Worm (Caenorhabditis elegans) whole organism, L4 larva: Measurements from ENCODE around the gene iars-1.
A peak's percentile ranks its signal among the peaks of the same experiment; 100 is the strongest.

Source experiments
- F37D6.2 ChIP-seq: sonication (generic microtip); optimal IDR thresholded peaks from 2 replicates; lab custom pipeline; 2016; ENCODE audit warnings: mild to moderate bottlenecking, missing genetic modification characterization, missing compliant biosample characterization
- T26A8.4 ChIP-seq: fragments of 200-800 bp; sonication (Bioruptor generic); IDR thresholded peaks from 2 replicates; pipeline ENCODE4 v1.3.6; 2022; ENCODE audit warnings: missing genetic modification characterization, missing compliant biosample characterization
- Y105C5A.15 ChIP-seq: fragments of 200-800 bp; sonication (Bioruptor generic); IDR thresholded peaks from 2 replicates; pipeline ENCODE4 v1.3.6; 2022; ENCODE audit warnings: missing genetic modification characterization, missing compliant biosample characterization
- aha-1 ChIP-seq: fragments of 150-350 bp; peaks from one replicate; lab custom pipeline; 2014; ENCODE audit warnings: missing biosample characterization, missing genetic modification characterization
- ceh-20 ChIP-seq: fragments of 200-800 bp; sonication (Bioruptor generic); IDR thresholded peaks from 2 replicates; pipeline ENCODE4 v1.3.6; 2022; ENCODE audit warnings: missing genetic modification reagents, missing genetic modification characterization, missing compliant biosample characterization
- ceh-32 ChIP-seq: sonication (generic microtip); optimal IDR thresholded peaks from 2 replicates; lab custom pipeline; 2016; ENCODE audit warnings: mild to moderate bottlenecking, missing genetic modification characterization, missing compliant biosample characterization; ENCODE audit not compliant: poor library complexity
- ces-1 ChIP-seq: fragments of 150-350 bp; sonication (generic microtip); optimal IDR thresholded peaks from 4 replicates; lab custom pipeline; 2014; ENCODE audit warnings: missing biosample characterization, missing genetic modification reagents, missing genetic modification characterization
- ctbp-1 ChIP-seq: fragments of 200-800 bp; sonication (Bioruptor generic); IDR thresholded peaks from 2 replicates; pipeline ENCODE4 v1.3.6; 2022; ENCODE audit warnings: missing genetic modification reagents, missing genetic modification characterization, missing compliant biosample characterization
- daf-19 ChIP-seq: fragments of 200-800 bp; sonication (Bioruptor generic); conservative IDR thresholded peaks from 2 replicates; pipeline ENCODE4 v1.3.6; 2022; ENCODE audit warnings: missing genetic modification characterization, missing compliant biosample characterization
- daf-8 ChIP-seq: fragments of 200-800 bp; sonication (Bioruptor generic); IDR thresholded peaks from 2 replicates; pipeline ENCODE4 v1.3.6; 2022; ENCODE audit warnings: missing genetic modification characterization, missing compliant biosample characterization
- dmd-6 ChIP-seq: fragments of 200-800 bp; sonication (Bioruptor generic); IDR thresholded peaks from 2 replicates; pipeline ENCODE4 v1.3.6; 2022; ENCODE audit warnings: missing genetic modification reagents, missing genetic modification characterization, missing compliant biosample characterization
- fkh-10 ChIP-seq: fragments of 150-350 bp; optimal IDR thresholded peaks from 2 replicates; lab custom pipeline; 2014; ENCODE audit warnings: missing biosample characterization, missing genetic modification reagents, missing genetic modification characterization
- gei-8 ChIP-seq: fragments of 200-800 bp; sonication (Bioruptor generic); optimal IDR thresholded peaks from 2 replicates; lab custom pipeline; 2018; ENCODE audit warnings: mild to moderate bottlenecking, missing genetic modification characterization, missing compliant biosample characterization
- hif-1 ChIP-seq, 2 experiments: sonication (generic microtip); optimal IDR thresholded peaks; 2 replicates each; lab custom pipeline; 2016 to 2017; ENCODE audit warnings: missing compliant biosample characterization in 2 of 2, missing genetic modification characterization in 2 of 2, missing genetic modification reagents in 2 of 2, missing genotype in 2 of 2, mild to moderate bottlenecking in 1 of 2
- hlh-30 ChIP-seq: sonication (generic microtip); optimal IDR thresholded peaks from 2 replicates; lab custom pipeline; 2017; ENCODE audit warnings: antibody characterized with exemption, mild to moderate bottlenecking, missing genetic modification characterization, missing compliant biosample characterization; ENCODE audit not compliant: insufficient read depth
- hmg-1.1 ChIP-seq: fragments of 200-800 bp; sonication (Bioruptor generic); IDR thresholded peaks from 2 replicates; pipeline ENCODE4 v1.3.6; 2022; ENCODE audit warnings: missing genetic modification reagents, missing genetic modification characterization, missing compliant biosample characterization
- jun-1 ChIP-seq: fragments of 150-350 bp; optimal IDR thresholded peaks from 2 replicates; lab custom pipeline; 2014; ENCODE audit warnings: missing biosample characterization, missing genetic modification reagents, missing genetic modification characterization
- lim-7 ChIP-seq: fragments of 200-800 bp; sonication (Bioruptor generic); IDR thresholded peaks from 2 replicates; pipeline ENCODE4 v1.3.6; 2022; ENCODE audit warnings: missing genetic modification characterization, missing compliant biosample characterization
- lin-38 ChIP-seq: fragments of 200-800 bp; sonication (Bioruptor generic); IDR thresholded peaks from 2 replicates; pipeline ENCODE4 v1.3.6; 2022; ENCODE audit warnings: missing genetic modification reagents, missing genetic modification characterization, missing compliant biosample characterization
- lsy-2 ChIP-seq, 2 experiments: fragments of 150-350 bp in 1 of 2; sonication (generic microtip) in 1 of 2; optimal IDR thresholded peaks; 2 replicates each; lab custom pipeline; 2014 to 2017; ENCODE audit warnings: missing biosample characterization in 2 of 2, missing genetic modification characterization in 2 of 2
- mdt-29 ChIP-seq: fragments of 200-800 bp; sonication (Bioruptor generic); IDR thresholded peaks from 2 replicates; pipeline ENCODE4 v1.3.6; 2022; ENCODE audit warnings: missing genetic modification reagents, missing genetic modification characterization, missing compliant biosample characterization
- mep-1 ChIP-seq: fragments of 150-350 bp; sonication (generic microtip); optimal IDR thresholded peaks from 3 replicates; lab custom pipeline; 2014; ENCODE audit warnings: missing biosample characterization, missing genetic modification characterization
- mes-2 ChIP-seq: sonication (generic microtip); optimal IDR thresholded peaks from 2 replicates; lab custom pipeline; 2016; ENCODE audit warnings: missing genotype, mild to moderate bottlenecking, missing genetic modification characterization, missing compliant biosample characterization; ENCODE audit not compliant: poor library complexity, severe bottlenecking
- mxl-2 ChIP-seq: fragments of 200-800 bp; sonication (Bioruptor generic); conservative IDR thresholded peaks from 2 replicates; pipeline ENCODE4 v1.3.6; 2022; ENCODE audit warnings: missing genetic modification reagents, missing genetic modification characterization, missing compliant biosample characterization
- mxl-3 ChIP-seq: fragments of 200-800 bp; sonication (Bioruptor generic); optimal IDR thresholded peaks from 2 replicates; lab custom pipeline; 2018; ENCODE audit warnings: mild to moderate bottlenecking, missing genetic modification characterization, missing compliant biosample characterization
- nhr-10 ChIP-seq: fragments of 150-350 bp; optimal IDR thresholded peaks from 2 replicates; lab custom pipeline; 2014; ENCODE audit warnings: missing biosample characterization, missing genetic modification characterization
- nhr-102 ChIP-seq: sonication (generic microtip); optimal IDR thresholded peaks from 2 replicates; lab custom pipeline; 2016; ENCODE audit warnings: mild to moderate bottlenecking, missing genetic modification characterization, moderate library complexity, missing compliant biosample characterization
- nhr-11 ChIP-seq: fragments of 150-350 bp; optimal IDR thresholded peaks from 2 replicates; lab custom pipeline; 2014; ENCODE audit warnings: missing biosample characterization, missing genetic modification characterization
- nhr-25 ChIP-seq: sonication (generic microtip); optimal IDR thresholded peaks from 2 replicates; lab custom pipeline; 2017; ENCODE audit warnings: missing genetic modification characterization, mild to moderate bottlenecking, missing compliant biosample characterization, antibody characterized with exemption, moderate library complexity, borderline replicate concordance; ENCODE audit not compliant: insufficient read depth
- nhr-28 ChIP-seq: fragments of 150-350 bp; optimal IDR thresholded peaks from 2 replicates; lab custom pipeline; 2014; ENCODE audit warnings: missing biosample characterization, missing genetic modification characterization
- nhr-48 ChIP-seq: sonication (generic microtip); optimal IDR thresholded peaks from 2 replicates; lab custom pipeline; 2016; ENCODE audit warnings: mild to moderate bottlenecking, missing genetic modification characterization, missing compliant biosample characterization
- nhr-6 ChIP-seq: fragments of 150-350 bp; optimal IDR thresholded peaks from 2 replicates; lab custom pipeline; 2014; ENCODE audit warnings: missing biosample characterization, missing genetic modification characterization
- pqm-1 ChIP-seq: sonication (generic microtip); optimal IDR thresholded peaks from 2 replicates; lab custom pipeline; 2017; ENCODE audit warnings: missing biosample characterization, missing genetic modification characterization
- rbr-2 ChIP-seq: sonication (generic microtip); optimal IDR thresholded peaks from 2 replicates; lab custom pipeline; 2016; ENCODE audit warnings: missing genotype, missing genetic modification characterization, missing compliant biosample characterization
- sdz-12 ChIP-seq: fragments of 200-800 bp; sonication (Bioruptor generic); optimal IDR thresholded peaks from 2 replicates; lab custom pipeline; 2018; ENCODE audit warnings: mild to moderate bottlenecking, missing genetic modification characterization, missing compliant biosample characterization
- set-16 ChIP-seq: fragments of 200-800 bp; sonication (Bioruptor generic); IDR thresholded peaks from 2 replicates; pipeline ENCODE4 v1.3.6; 2022; ENCODE audit warnings: missing genetic modification reagents, missing genetic modification characterization, missing compliant biosample characterization
- unc-62 ChIP-seq, 3 experiments: fragments of 150-350 bp in 1 of 3; sonication (generic microtip); optimal IDR thresholded peaks in 2 of 3; peaks in 1 of 3; 1 replicate in 1 of 3; 2 replicates in 2 of 3; lab custom pipeline; 2014 to 2017; ENCODE audit warnings: missing biosample characterization in 3 of 3, missing genetic modification characterization in 3 of 3, missing genetic modification reagents in 3 of 3, missing genotype in 1 of 3
- ztf-7 ChIP-seq: fragments of 150-350 bp; optimal IDR thresholded peaks from 2 replicates; lab custom pipeline; 2014; ENCODE audit warnings: missing biosample characterization, missing genetic modification characterization

Gene iars-1

DNA sequence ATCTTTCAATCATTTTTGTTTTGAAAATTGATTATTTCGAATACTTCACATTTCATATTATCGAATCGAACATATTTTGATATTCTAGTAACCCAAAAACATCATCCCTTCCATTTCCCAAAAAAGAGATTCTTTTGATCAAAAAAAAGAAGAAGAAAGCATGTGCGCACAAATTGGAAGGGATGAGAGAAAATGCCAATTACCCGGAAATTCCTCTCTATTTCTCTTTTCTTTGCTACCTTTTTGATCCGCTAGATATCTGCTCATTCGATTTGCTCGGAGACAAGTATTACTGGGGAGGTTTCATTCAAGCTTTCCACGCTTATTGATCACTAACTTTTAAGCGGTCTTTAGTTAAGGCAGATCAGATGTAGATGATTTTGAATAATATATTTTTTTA is 28.4 kb downstream of the iars-1 start:
- no peak for TF ChIP-seq nhr-28 (tag; lab: Kevin White, UChicago)
- peak; percentile 10 for TF ChIP-seq fkh-10 (GFP tag; lab: Kevin White, UChicago)
- TF ChIP-seq ces-1 (GFP tag; lab: Kevin White, UChicago), result peak; percentile 38

DNA sequence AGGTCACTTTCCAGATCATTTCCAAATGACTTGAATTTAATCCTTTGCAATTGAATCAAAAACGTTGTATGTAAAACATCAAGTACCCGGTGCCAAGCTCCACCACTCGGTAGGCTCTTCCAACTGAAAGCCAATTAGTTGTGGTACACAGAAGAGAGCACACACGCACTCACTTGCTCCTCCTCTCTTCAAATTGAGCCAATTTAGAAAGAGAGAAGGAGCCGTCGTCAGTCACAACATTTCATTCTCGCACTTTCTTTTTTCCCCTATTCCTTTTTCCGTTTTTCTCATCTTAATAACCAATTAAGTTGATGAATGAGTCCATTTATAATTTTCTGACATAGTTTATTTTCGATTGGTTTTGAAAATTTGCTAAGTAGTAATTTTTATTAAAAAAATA is 29.8 kb downstream of the iars-1 start:
- TF ChIP-seq aha-1 (tag; lab: Kevin White, UChicago) (peak; percentile 95), lin-38 (GFP tag; lab: Robert Waterston, UW) (no peak), nhr-25 (tag; lab: Kevin White, UChicago) (no peak), mdt-29 (GFP tag; lab: Robert Waterston, UW) (no peak), nhr-11 (tag; lab: Kevin White, UChicago) (no peak), sdz-12 (no peak), daf-8 (GFP tag; lab: Robert Waterston, UW) (no peak), Y105C5A.15 (GFP tag; lab: Robert Waterston, UW) (no peak), ceh-32 (tag; lab: Kevin White, UChicago) (no peak), ctbp-1 (GFP tag; lab: Robert Waterston, UW) (0 out of 2 replicates have a peak, but pooled peaks have one; percentile 22), daf-19 (GFP tag; lab: Robert Waterston, UW) (no peak), hmg-1.1 (GFP tag; lab: Robert Waterston, UW) (0 out of 2 replicates have a peak, but pooled peaks have one; percentile 7), mes-2 (tag; lab: Kevin White, UChicago) (no peak), mxl-3 (GFP tag; lab: Kevin White, UChicago) (no peak), ces-1 (GFP tag; lab: Kevin White, UChicago) (peak; percentile 28)

DNA sequence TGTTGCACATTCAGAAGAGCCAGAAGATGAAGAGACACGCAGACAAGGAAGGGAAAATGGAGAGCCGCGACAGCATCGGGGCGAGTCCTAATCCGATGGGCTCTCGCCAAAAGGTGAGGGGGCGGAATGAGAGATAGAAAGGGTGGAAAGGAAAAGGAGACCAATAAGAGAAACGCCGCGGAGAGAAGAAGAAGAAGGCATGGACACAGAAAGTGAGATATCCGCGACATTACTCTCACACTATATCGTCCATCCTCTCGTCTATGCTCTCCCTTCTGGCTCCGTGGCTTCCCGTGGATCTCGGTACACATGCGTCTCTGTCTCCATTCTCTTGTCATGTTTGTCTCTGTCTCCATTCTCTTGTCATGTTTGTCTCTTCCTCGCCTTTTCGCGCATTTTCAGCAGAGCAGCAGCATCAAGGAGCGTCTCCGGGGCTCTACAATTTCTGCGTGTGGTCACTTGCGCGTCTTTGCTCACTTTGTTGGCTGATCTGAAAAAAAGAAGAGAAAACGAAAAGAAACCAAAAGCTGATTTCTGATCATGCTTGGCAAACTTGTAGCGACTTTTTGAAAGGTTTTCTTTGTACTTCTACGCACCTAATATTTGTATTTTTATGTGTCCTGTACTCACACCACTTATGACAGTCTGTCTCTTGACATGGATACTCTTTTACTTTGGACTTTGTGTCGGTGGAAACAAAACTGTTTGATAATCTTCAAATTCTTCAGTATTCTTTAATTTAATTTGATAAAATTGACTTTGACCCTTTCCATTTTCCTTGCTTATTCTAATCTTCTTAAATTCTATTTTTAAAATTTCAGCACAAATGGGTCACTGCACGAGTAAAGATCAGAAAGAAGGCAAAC is 35.0 kb downstream of the iars-1 start, which contains the start of gene gpa-7:
TSS of gene gpa-7 (plus strand) at position 816 of the 866 bp plus-strand sequence.
- peak; percentile 97 for TF ChIP-seq aha-1 (tag; lab: Kevin White, UChicago)
- TF ChIP-seq F37D6.2 (tag; lab: Kevin White, UChicago), result peak; percentile 64
- TF ChIP-seq hif-1 (tag; optimal IDR thresholded peaks at IDR 0.05; lab: Kevin White, UChicago), result peak in 1 of 2 experiments; percentile 53
- peak; percentile 33 for TF ChIP-seq nhr-48
- TF ChIP-seq hlh-30, result peak; percentile 48
- TF ChIP-seq mxl-2 (GFP tag; lab: Robert Waterston, UW), result no peak
- peak; percentile 81 for TF ChIP-seq fkh-10 (GFP tag; lab: Kevin White, UChicago)
- TF ChIP-seq jun-1, result no peak
- TF ChIP-seq ctbp-1 (GFP tag; lab: Robert Waterston, UW), result peak; percentile 89
- TF ChIP-seq nhr-25 (tag; lab: Kevin White, UChicago), result no peak
- TF ChIP-seq T26A8.4 (GFP tag; lab: Robert Waterston, UW), result 0 out of 2 replicates have a peak, but pooled peaks have one; percentile 61
- peak in 1 of 2 experiments; percentile 99 for TF ChIP-seq unc-62 (GFP tag; optimal IDR thresholded peaks at IDR 0.05 in 1 of 2; lab: Kevin White, UChicago)
- TF ChIP-seq unc-62 (tag; optimal IDR thresholded peaks at IDR 0.05; lab: Kevin White, UChicago), result no peak
- peak; percentile 25 for TF ChIP-seq mxl-3 (GFP tag; lab: Kevin White, UChicago)
- peak; percentile 57; the same call in 1 of the 2 replicates for TF ChIP-seq lim-7 (GFP tag; lab: Robert Waterston, UW)
- TF ChIP-seq rbr-2 (tag; lab: Kevin White, UChicago), result peak; percentile 88
- peak; percentile 72 for TF ChIP-seq set-16 (GFP tag; lab: Robert Waterston, UW)
- peak; percentile 59 for TF ChIP-seq mep-1 (tag; lab: Kevin White, UChicago)
- peak; percentile 72 for TF ChIP-seq hmg-1.1 (GFP tag; lab: Robert Waterston, UW)
- TF ChIP-seq nhr-10 (tag; lab: Kevin White, UChicago), result no peak
- no peak for TF ChIP-seq ztf-7 (tag; lab: Kevin White, UChicago)
- no peak for TF ChIP-seq nhr-6 (tag; lab: Kevin White, UChicago)
- TF ChIP-seq pqm-1 (tag; lab: Kevin White, UChicago), result no peak
- TF ChIP-seq nhr-102, result no peak
- peak; percentile 65 for TF ChIP-seq gei-8
- peak; percentile 24; the same call in 1 of the 2 replicates for TF ChIP-seq dmd-6 (GFP tag; lab: Robert Waterston, UW)
- TF ChIP-seq ceh-20 (GFP tag; lab: Robert Waterston, UW), result no peak
- TF ChIP-seq nhr-11 (tag; lab: Kevin White, UChicago), result peak; percentile 66
- TF ChIP-seq lsy-2 (tag; optimal IDR thresholded peaks at IDR 0.05; lab: Kevin White, UChicago), result peak; percentile 40 to 47
- TF ChIP-seq ceh-32 (tag; lab: Kevin White, UChicago), result peak; percentile 45
